Worm (Caenorhabditis elegans) whole organism, L4 larva: Measurements from ENCODE around the gene Y47D7A.19.

Experiments used
- D1046.2 ChIP-seq: fragments of 200-800 bp; sonication (Bioruptor generic); IDR thresholded peaks from 2 replicates; pipeline ENCODE4 v1.3.6; 2022; ENCODE audit warnings: missing genetic modification characterization, missing compliant biosample characterization
- ZK337.2 ChIP-seq: fragments of 200-800 bp; sonication (Bioruptor generic); IDR thresholded peaks from 2 replicates; pipeline ENCODE4 v1.3.6; 2022; ENCODE audit warnings: missing genetic modification reagents, missing genetic modification characterization, missing compliant biosample characterization
- aha-1 ChIP-seq: fragments of 150-350 bp; peaks from one replicate; lab custom pipeline; 2014; ENCODE audit warnings: missing biosample characterization, missing genetic modification characterization
- dpl-1 ChIP-seq: fragments of 150-350 bp; optimal IDR thresholded peaks from 2 replicates; lab custom pipeline; 2014; ENCODE audit warnings: missing biosample characterization, missing genetic modification reagents, missing genetic modification characterization
- mdt-29 ChIP-seq: fragments of 200-800 bp; sonication (Bioruptor generic); IDR thresholded peaks from 2 replicates; pipeline ENCODE4 v1.3.6; 2022; ENCODE audit warnings: missing genetic modification reagents, missing genetic modification characterization, missing compliant biosample characterization
- mxl-2 ChIP-seq: fragments of 200-800 bp; sonication (Bioruptor generic); conservative IDR thresholded peaks from 2 replicates; pipeline ENCODE4 v1.3.6; 2022; ENCODE audit warnings: missing genetic modification reagents, missing genetic modification characterization, missing compliant biosample characterization
- ztf-11 ChIP-seq: fragments of 150-350 bp; optimal IDR thresholded peaks from 2 replicates; lab custom pipeline; 2014; ENCODE audit warnings: missing biosample characterization, missing genetic modification characterization

ce11 chrV:4382298-4382697 lies 41.9 kb upstream of the Y47D7A.19 start, which contains the start of gene F13A2.1:
- TF ChIP-seq dpl-1 (GFP tag; lab: Kevin White, UChicago) (no peak), ztf-11 (tag; lab: Kevin White, UChicago) (no peak), D1046.2 (GFP tag; lab: Robert Waterston, UW) (no peak), mdt-29 (no peak), aha-1 (tag; lab: Kevin White, UChicago) (no peak), ZK337.2 (GFP tag; lab: Robert Waterston, UW) (no peak), mxl-2 (GFP tag; lab: Robert Waterston, UW) (no peak)
